Worm (Caenorhabditis elegans) whole organism, mixed stage, embryonic: ENCODE results near the gene Y57E12B.4.

Experiments used
- ceh-39 ChIP-seq: fragments of 150-350 bp; optimal IDR thresholded peaks from 2 replicates; lab custom pipeline; 2014; ENCODE audit warnings: missing biosample characterization, missing genetic modification characterization
- ces-1 ChIP-seq: fragments of 150-350 bp; optimal IDR thresholded peaks from 2 replicates; lab custom pipeline; 2014; ENCODE audit warnings: missing biosample characterization, missing genetic modification reagents, missing genetic modification characterization
- nhr-76 ChIP-seq: sonication (generic microtip); optimal IDR thresholded peaks from 2 replicates; lab custom pipeline; 2017; ENCODE audit warnings: missing biosample characterization, missing genetic modification characterization
- snpc-4 ChIP-seq: fragments of 150-350 bp; optimal IDR thresholded peaks from 2 replicates; lab custom pipeline; 2014; ENCODE audit warnings: missing biosample characterization, missing genetic modification characterization
- unc-39 ChIP-seq: fragments of 150-350 bp; optimal IDR thresholded peaks from 2 replicates; lab custom pipeline; 2014; ENCODE audit warnings: missing biosample characterization, missing genetic modification characterization

The Y57E12B.4 gene

DNA sequence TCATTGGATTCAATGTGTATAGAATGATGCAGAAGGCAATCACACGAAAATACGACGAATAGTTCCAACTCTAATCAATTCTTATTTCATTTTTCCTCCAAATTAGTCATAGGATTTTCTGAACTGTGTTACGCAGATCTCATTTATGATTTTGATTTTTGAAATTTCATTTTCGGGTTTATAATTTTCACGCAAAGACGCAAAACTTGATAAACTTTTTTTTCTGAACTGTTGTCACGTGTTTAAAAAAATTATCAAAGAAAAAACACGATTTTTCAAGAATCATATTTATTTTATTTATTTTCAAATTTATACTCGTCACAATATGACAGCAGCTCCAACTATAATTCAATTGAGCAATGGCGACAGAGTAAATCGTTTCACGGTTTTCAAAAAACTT, 50.6 kb downstream of the Y57E12B.4 start, which contains the start of gene K11C4.1:
Gene K11C4.1 (plus strand): TSS at position 301 of the 400 bp plus-strand sequence.
- TF ChIP-seq snpc-4 (tag; lab: Kevin White, UChicago) (no peak), ces-1 (GFP tag; lab: Kevin White, UChicago) (no peak), ceh-39 (tag; lab: Kevin White, UChicago) (no peak), unc-39 (tag; lab: Kevin White, UChicago) (no peak), nhr-76 (tag; lab: Kevin White, UChicago) (no peak)
